Worm (Caenorhabditis elegans): ENCODE results near the gene pmp-1.

pmp-1 gene

DNA sequence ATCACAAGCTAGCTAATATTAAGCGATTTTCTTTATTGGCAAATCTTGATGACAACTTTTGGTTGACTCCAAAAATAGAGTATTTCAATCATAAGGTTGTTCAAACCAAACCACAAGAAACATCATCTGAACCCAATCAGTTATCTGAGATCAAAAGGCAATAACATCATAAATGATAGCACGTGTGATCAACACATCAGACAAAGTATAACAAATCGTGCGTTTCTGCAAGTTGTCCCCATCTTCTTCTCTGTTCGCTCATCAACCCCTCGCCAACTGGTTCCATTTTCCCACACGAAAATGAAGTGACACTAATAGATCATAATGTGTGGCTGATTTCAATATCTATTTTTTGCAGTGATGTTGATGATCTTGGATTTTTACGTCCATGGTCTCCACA, 34.2 kb downstream of the pmp-1 start (continued):
- TF ChIP-seq F37D6.2 (tag; optimal IDR thresholded peaks at IDR 0.05), result no peak
- TF ChIP-seq lin-38 (GFP tag; IDR thresholded peaks at IDR 0.05), result no peak
- peak; percentile 17 for TF ChIP-seq dve-1 (tag; optimal IDR thresholded peaks at IDR 0.05; ENCODE audit: insufficient read depth)
- no peak for TF ChIP-seq nhr-237 (tag; optimal IDR thresholded peaks at IDR 0.05)
- TF ChIP-seq spr-1 (tag; optimal IDR thresholded peaks at IDR 0.05), result no peak
- no peak for TF ChIP-seq dmd-9 (GFP tag; IDR thresholded peaks at IDR 0.05)
- TF ChIP-seq madf-5 (GFP tag; IDR thresholded peaks at IDR 0.05), result no peak
- TF ChIP-seq Y5F2A.4 (GFP tag; optimal IDR thresholded peaks at IDR 0.05), result no peak
- no peak for TF ChIP-seq nhr-42 (GFP tag; IDR thresholded peaks at IDR 0.05)
- TF ChIP-seq nhr-76 (tag; optimal IDR thresholded peaks at IDR 0.05), result peak; percentile 3
- no peak for TF ChIP-seq vab-7 (GFP tag; IDR thresholded peaks at IDR 0.05)
- TF ChIP-seq mxl-3 (GFP tag; optimal IDR thresholded peaks at IDR 0.05), result peak; percentile 81
- TF ChIP-seq hlh-11 (tag; optimal IDR thresholded peaks at IDR 0.05), result peak; percentile 89
- TF ChIP-seq ama-1 (optimal IDR thresholded peaks at IDR 0.05), result no peak
- TF ChIP-seq hmg-1.1 (GFP tag; IDR thresholded peaks at IDR 0.05), result 0 out of 2 replicates have a peak, but pooled peaks have one; percentile 13
- TF ChIP-seq nhr-6 (tag; optimal IDR thresholded peaks at IDR 0.05), result no peak
- no peak for TF ChIP-seq F49E8.2 (tag; optimal IDR thresholded peaks at IDR 0.05; ENCODE audit: borderline replicate concordance)
- no peak for TF ChIP-seq set-16 (GFP tag; IDR thresholded peaks at IDR 0.05)
- TF ChIP-seq hlh-30 (tag; optimal IDR thresholded peaks at IDR 0.05; ENCODE audit: insufficient read depth), result peak; percentile 89
- TF ChIP-seq daf-12 (tag; optimal IDR thresholded peaks at IDR 0.05), result no peak
- no peak for TF ChIP-seq T20F7.1 (GFP tag; optimal IDR thresholded peaks at IDR 0.05)
- TF ChIP-seq pha-4 (GFP tag; IDR thresholded peaks at IDR 0.05), result no peak
- TF ChIP-seq pha-4 (tag; optimal IDR thresholded peaks at IDR 0.05), result no peak
- 0 out of 2 replicates have a peak, but pooled peaks have one; percentile 36 for TF ChIP-seq tra-1 (GFP tag; IDR thresholded peaks at IDR 0.05)
- no peak for TF ChIP-seq aly-2 (tag; optimal IDR thresholded peaks at IDR 0.05)
- TF ChIP-seq php-3 (GFP tag; IDR thresholded peaks at IDR 0.05), result no peak
- no peak for TF ChIP-seq mxl-2 (GFP tag; conservative IDR thresholded peaks at IDR 0.05)
- peak in 1 of 2 experiments; percentile 67 for TF ChIP-seq daf-16 (GFP tag; optimal IDR thresholded peaks at IDR 0.05)
- TF ChIP-seq daf-16 (tag; optimal IDR thresholded peaks at IDR 0.05), result no peak
- no peak for TF ChIP-seq madf-9 (GFP tag; conservative IDR thresholded peaks at IDR 0.05)
- 0 out of 2 replicates have a peak, but pooled peaks have one; percentile 20 for TF ChIP-seq T26A8.4 (GFP tag; IDR thresholded peaks at IDR 0.05)
- TF ChIP-seq ceh-62 (tag; optimal IDR thresholded peaks at IDR 0.05), result no peak
- no peak for TF ChIP-seq D1046.2 (GFP tag; IDR thresholded peaks at IDR 0.05)
- no peak for TF ChIP-seq zip-2 (tag; optimal IDR thresholded peaks at IDR 0.05)
- TF ChIP-seq ztf-7 (tag; optimal IDR thresholded peaks at IDR 0.05), result no peak
- peak; percentile 76 for TF ChIP-seq nhr-11 (tag; optimal IDR thresholded peaks at IDR 0.05)
- no peak for TF ChIP-seq nhr-111 (GFP tag; optimal IDR thresholded peaks at IDR 0.05)
- no peak for TF ChIP-seq gei-8 (GFP tag; optimal IDR thresholded peaks at IDR 0.05)
- no peak for TF ChIP-seq ZK546.5 (tag; optimal IDR thresholded peaks at IDR 0.05)
- TF ChIP-seq mdl-1 (tag; optimal IDR thresholded peaks at IDR 0.05), result peak; percentile 73 to 97
- TF ChIP-seq egl-43 (GFP tag; IDR thresholded peaks at IDR 0.05), result no peak
- no peak for TF ChIP-seq duxl-1 (tag; optimal IDR thresholded peaks at IDR 0.05; ENCODE audit: poor library complexity)
- no peak for TF ChIP-seq arid-1 (GFP tag; conservative IDR thresholded peaks at IDR 0.05)
- no peak for TF ChIP-seq F26F4.8 (GFP tag; conservative IDR thresholded peaks at IDR 0.05)
- peak in 1 of 2 experiments; percentile 99 for TF ChIP-seq unc-62 (GFP tag; optimal IDR thresholded peaks at IDR 0.05 in 1 of 2)
- TF ChIP-seq unc-62 (tag; optimal IDR thresholded peaks at IDR 0.05), result no peak
- peak; percentile 52 for TF ChIP-seq dmd-6 (GFP tag; IDR thresholded peaks at IDR 0.05)
- peak; percentile 76 for TF ChIP-seq nhr-77 (tag; optimal IDR thresholded peaks at IDR 0.05)
- TF ChIP-seq nhr-48 (tag; optimal IDR thresholded peaks at IDR 0.05), result peak; percentile 81
- TF ChIP-seq lsy-2 (tag; optimal IDR thresholded peaks at IDR 0.05), result peak; percentile 25 to 61
- TF ChIP-seq R02D3.7 (tag; optimal IDR thresholded peaks at IDR 0.05), result no peak
- TF ChIP-seq fkh-10 (GFP tag; optimal IDR thresholded peaks at IDR 0.05), result no peak
- TF ChIP-seq F44E2.7 (GFP tag; IDR thresholded peaks at IDR 0.05), result no peak

Measured in whole organism, L4 larva.